Fruit fly (Drosophila melanogaster): Measurements from ENCODE around the gene Sec15.

Sec15 gene

dm6 chr3R:21097631-21098117 is 10.1 kb downstream of the Sec15 start, which contains the start of gene RhoGAP93B:
Gene RhoGAP93B, minus strand, starts transcription at chr3R:21097827.
- TF ChIP-seq dl (GFP tag; optimal IDR thresholded peaks at IDR 0.05; ENCODE audit: insufficient read depth in 1 of 2, partially characterized antibody in 2 of 2): no peak
- no peak for TF ChIP-seq N (GFP tag; optimal IDR thresholded peaks at IDR 0.05)
- no peak for TF ChIP-seq pan (optimal IDR thresholded peaks at IDR 0.05)
- TF ChIP-seq OdsH (GFP tag; optimal IDR thresholded peaks at IDR 0.05): peak; percentile 65
- TF ChIP-seq lola (GFP tag; optimal IDR thresholded peaks at IDR 0.05): no peak
- peak; percentile 91 for TF ChIP-seq fru (GFP tag; optimal IDR thresholded peaks at IDR 0.05)
- TF ChIP-seq foxo (GFP tag; optimal IDR thresholded peaks at IDR 0.05): peak; percentile 36 to 83
- TF ChIP-seq CG32264 (GFP tag; optimal IDR thresholded peaks at IDR 0.05): peak; percentile 65
- TF ChIP-seq tai (GFP tag; optimal IDR thresholded peaks at IDR 0.05): no peak
- peak; percentile 83 for TF ChIP-seq rgr (GFP tag; optimal IDR thresholded peaks at IDR 0.05)
- no peak for TF ChIP-seq GATAd (GFP tag; optimal IDR thresholded peaks at IDR 0.05)
- no peak for TF ChIP-seq brk (GFP tag; optimal IDR thresholded peaks at IDR 0.05)
- peak; percentile 19 for TF ChIP-seq Myc (optimal IDR thresholded peaks at IDR 0.05)
- peak; percentile 82 for TF ChIP-seq h (GFP tag; optimal IDR thresholded peaks at IDR 0.05)
- TF ChIP-seq dmrt93B (GFP tag; optimal IDR thresholded peaks at IDR 0.05): no peak
- no peak for TF ChIP-seq Hnf4 (GFP tag; optimal IDR thresholded peaks at IDR 0.05)
- no peak for TF ChIP-seq usp (GFP tag; optimal IDR thresholded peaks at IDR 0.05)
- no peak for TF ChIP-seq Dif (GFP tag; optimal IDR thresholded peaks at IDR 0.05; ENCODE audit: partially characterized antibody)
- TF ChIP-seq Hr83 (GFP tag; optimal IDR thresholded peaks at IDR 0.05; ENCODE audit: poor library complexity, severe bottlenecking): peak; percentile 53
- no peak for TF ChIP-seq Vsx2 (GFP tag; optimal IDR thresholded peaks at IDR 0.05; ENCODE audit: partially characterized antibody)
- TF ChIP-seq Sp1 (GFP tag; optimal IDR thresholded peaks at IDR 0.05): peak; percentile 80
- TF ChIP-seq sv (GFP tag; optimal IDR thresholded peaks at IDR 0.05): peak; percentile 35
- peak; percentile 84 for TF ChIP-seq HLH106 (tag; optimal IDR thresholded peaks at IDR 0.05)
- TF ChIP-seq Jra (GFP tag; optimal IDR thresholded peaks at IDR 0.05): peak; percentile 97
- peak; percentile 84 for TF ChIP-seq CG9705 (GFP tag; optimal IDR thresholded peaks at IDR 0.05)
- TF ChIP-seq br (GFP tag; optimal IDR thresholded peaks at IDR 0.05): peak; percentile 83
- TF ChIP-seq Rel (GFP tag; optimal IDR thresholded peaks at IDR 0.05): no peak
- TF ChIP-seq Rel (tag; optimal IDR thresholded peaks at IDR 0.05): peak; percentile 68
- no peak for TF ChIP-seq Hr78 (GFP tag; optimal IDR thresholded peaks at IDR 0.05)
- TF ChIP-seq sage (GFP tag; optimal IDR thresholded peaks at IDR 0.05): no peak
- TF ChIP-seq Mio (GFP tag; optimal IDR thresholded peaks at IDR 0.05): peak; percentile 40
- peak; percentile 87 for TF ChIP-seq woc (GFP tag; optimal IDR thresholded peaks at IDR 0.05)
- TF ChIP-seq psq (GFP tag; optimal IDR thresholded peaks at IDR 0.05): peak; percentile 82
- TF ChIP-seq ey (GFP tag; optimal IDR thresholded peaks at IDR 0.05): peak; percentile 75
- TF ChIP-seq jim (GFP tag; optimal IDR thresholded peaks at IDR 0.05): peak; percentile 29
- peak; percentile 93 for TF ChIP-seq dsf (GFP tag; optimal IDR thresholded peaks at IDR 0.05; ENCODE audit: borderline replicate concordance)
- no peak for TF ChIP-seq Abd-B (GFP tag; optimal IDR thresholded peaks at IDR 0.05)
- no peak for TF ChIP-seq CrebA (GFP tag; optimal IDR thresholded peaks at IDR 0.05; ENCODE audit: borderline replicate concordance)
- TF ChIP-seq Dfd (GFP tag; optimal IDR thresholded peaks at IDR 0.05): no peak

dm6 chr3R:21097160-21097559 is 10.6 kb downstream of the Sec15 start:
- TF ChIP-seq jim (GFP tag; optimal IDR thresholded peaks at IDR 0.05) (no peak), Hnf4 (GFP tag; optimal IDR thresholded peaks at IDR 0.05) (no peak), GATAd (GFP tag; optimal IDR thresholded peaks at IDR 0.05) (no peak), HLH106 (tag; optimal IDR thresholded peaks at IDR 0.05) (no peak), dmrt93B (GFP tag; optimal IDR thresholded peaks at IDR 0.05) (no peak), pan (optimal IDR thresholded peaks at IDR 0.05) (no peak), Hr78 (GFP tag; optimal IDR thresholded peaks at IDR 0.05) (no peak), foxo (GFP tag; optimal IDR thresholded peaks at IDR 0.05) (no peak), Myc (optimal IDR thresholded peaks at IDR 0.05) (no peak), Sp1 (GFP tag; optimal IDR thresholded peaks at IDR 0.05) (no peak), lola (GFP tag; optimal IDR thresholded peaks at IDR 0.05) (no peak), Vsx2 (GFP tag; optimal IDR thresholded peaks at IDR 0.05; ENCODE audit: partially characterized antibody) (no peak), dl (GFP tag; optimal IDR thresholded peaks at IDR 0.05; ENCODE audit: insufficient read depth in 1 of 2, partially characterized antibody in 2 of 2) (no peak), usp (GFP tag; optimal IDR thresholded peaks at IDR 0.05) (no peak), fru (GFP tag; optimal IDR thresholded peaks at IDR 0.05) (no peak), CG32264 (GFP tag; optimal IDR thresholded peaks at IDR 0.05) (no peak), brk (GFP tag; optimal IDR thresholded peaks at IDR 0.05) (no peak), dsf (GFP tag; optimal IDR thresholded peaks at IDR 0.05; ENCODE audit: borderline replicate concordance) (no peak), sage (GFP tag; optimal IDR thresholded peaks at IDR 0.05) (no peak), CrebA (GFP tag; optimal IDR thresholded peaks at IDR 0.05; ENCODE audit: borderline replicate concordance) (no peak)

All from whole organism, wandering third instar larva.